Fruit fly (Drosophila melanogaster) whole organism, embryonic: ENCODE data around the gene CG42268.
A peak's percentile ranks its signal among the peaks of the same experiment; 100 is the strongest.

Experiments
- Antp ChIP-seq: fragments of 200-800 bp; sonication (Bioruptor generic); optimal IDR thresholded peaks from 3 replicates; lab custom pipeline; 2016; ENCODE audit warnings: missing biosample characterization, missing genetic modification characterization
- Atf3 ChIP-seq: fragments of 200-800 bp; sonication (Bioruptor generic); optimal IDR thresholded peaks from 3 replicates; lab custom pipeline; 2016; ENCODE audit warnings: missing biosample characterization, missing genetic modification characterization
- BEAF-32 ChIP-seq: fragments of 200-800 bp; sonication (Bioruptor generic); optimal IDR thresholded peaks from 3 replicates; lab custom pipeline; 2017; ENCODE audit warnings: missing biosample characterization, missing genetic modification characterization, mild to moderate bottlenecking, moderate library complexity, missing genetic modification reagents
- CG12155 ChIP-seq: fragments of 200-800 bp; sonication (Bioruptor generic); optimal IDR thresholded peaks from 3 replicates; lab custom pipeline; 2016; ENCODE audit warnings: missing biosample characterization, missing genetic modification characterization
- CG12219 ChIP-seq: fragments of 200-800 bp; sonication (Bioruptor generic); optimal IDR thresholded peaks from 3 replicates; lab custom pipeline; 2018; ENCODE audit warnings: missing biosample characterization, mild to moderate bottlenecking, missing genetic modification characterization
- CG12236 ChIP-seq: fragments of 200-800 bp; sonication (Bioruptor generic); optimal IDR thresholded peaks from 2 replicates; lab custom pipeline; 2016; ENCODE audit warnings: missing biosample characterization, missing genetic modification characterization
- CG12769 ChIP-seq: fragments of 200-800 bp; sonication (Bioruptor generic); optimal IDR thresholded peaks from 2 replicates; lab custom pipeline; 2019; ENCODE audit warnings: missing biosample characterization, mild to moderate bottlenecking, missing genetic modification characterization, moderate library complexity
- CG15696 ChIP-seq: fragments of 200-800 bp; sonication (Bioruptor generic); optimal IDR thresholded peaks from 2 replicates; lab custom pipeline; 2019; ENCODE audit warnings: missing biosample characterization, mild to moderate bottlenecking, missing genetic modification characterization, moderate library complexity
- CG17385 ChIP-seq: fragments of 200-800 bp; sonication (Bioruptor generic); optimal IDR thresholded peaks from 3 replicates; lab custom pipeline; 2018; ENCODE audit warnings: missing biosample characterization, mild to moderate bottlenecking, missing genetic modification characterization
- CG18476 ChIP-seq: fragments of 200-800 bp; sonication (Bioruptor generic); optimal IDR thresholded peaks from 2 replicates; lab custom pipeline; 2016; ENCODE audit warnings: missing biosample characterization, mild to moderate bottlenecking, missing genetic modification characterization
- CG31441 ChIP-seq: fragments of 200-800 bp; sonication (Bioruptor generic); IDR thresholded peaks from 2 replicates; pipeline ENCODE4 v1.3.6; 2022; ENCODE audit warnings: missing biosample characterization, missing genetic modification characterization
- CG32772 ChIP-seq: fragments of 200-800 bp; sonication (Bioruptor generic); IDR thresholded peaks from 2 replicates; pipeline ENCODE4 v1.3.6; 2022; ENCODE audit warnings: missing biosample characterization, missing genetic modification characterization
- CG34224 ChIP-seq: fragments of 200-800 bp; sonication (Bioruptor generic); IDR thresholded peaks from 3 replicates; pipeline ENCODE4 v1.3.6; 2022; ENCODE audit warnings: missing biosample characterization, missing genetic modification characterization; ENCODE audit not compliant: partially characterized antibody
- CG3838 ChIP-seq: fragments of 200-800 bp; sonication (Bioruptor generic); optimal IDR thresholded peaks from 3 replicates; lab custom pipeline; 2016; ENCODE audit warnings: missing biosample characterization, missing genetic modification characterization
- CG6683 ChIP-seq: fragments of 200-800 bp; sonication (Bioruptor generic); optimal IDR thresholded peaks from 2 replicates; lab custom pipeline; 2017; ENCODE audit warnings: missing biosample characterization, mild to moderate bottlenecking, missing genetic modification characterization, missing genetic modification reagents
- CG6689 ChIP-seq: fragments of 200-800 bp; sonication (Bioruptor generic); IDR thresholded peaks from 2 replicates; pipeline ENCODE4 v1.3.6; 2022; ENCODE audit warnings: missing biosample characterization, missing genetic modification characterization
- CG6813 ChIP-seq: fragments of 200-800 bp; sonication (Bioruptor generic); optimal IDR thresholded peaks from 2 replicates; lab custom pipeline; 2017; ENCODE audit warnings: missing biosample characterization, missing genetic modification characterization, mild to moderate bottlenecking, moderate library complexity, missing genetic modification reagents
- CG9797 ChIP-seq: fragments of 200-800 bp; sonication (Bioruptor generic); optimal IDR thresholded peaks from 3 replicates; lab custom pipeline; 2018; ENCODE audit warnings: missing biosample characterization, mild to moderate bottlenecking, missing genetic modification characterization
- CG9817 ChIP-seq: fragments of 200-800 bp; sonication (Bioruptor generic); optimal IDR thresholded peaks from 2 replicates; lab custom pipeline; 2018; ENCODE audit warnings: missing biosample characterization, mild to moderate bottlenecking, missing genetic modification characterization, moderate library complexity
- CTCF ChIP-seq: fragments of 200-800 bp; sonication (Bioruptor generic); optimal IDR thresholded peaks from 2 replicates; lab custom pipeline; 2017; ENCODE audit warnings: missing biosample characterization, mild to moderate bottlenecking, missing genetic modification characterization, moderate library complexity
- Camta ChIP-seq: fragments of 200-800 bp; sonication (Bioruptor generic); optimal IDR thresholded peaks from 2 replicates; lab custom pipeline; 2016; ENCODE audit warnings: missing biosample characterization, missing genetic modification characterization
- CkIIα-i1 ChIP-seq: fragments of 200-800 bp; sonication (Bioruptor generic); IDR thresholded peaks from 2 replicates; pipeline ENCODE4 v1.3.6; 2022; ENCODE audit warnings: missing biosample characterization, missing genetic modification characterization
- D19A ChIP-seq: fragments of 200-800 bp; optimal IDR thresholded peaks from 3 replicates; lab custom pipeline; 2019; ENCODE audit warnings: missing biosample characterization, mild to moderate bottlenecking, missing genetic modification characterization, moderate library complexity
- Dfd ChIP-seq, 2 experiments: fragments of >200 bp; optimal IDR thresholded peaks; 2 replicates each; lab custom pipeline; 2017; ENCODE audit warnings: missing biosample characterization in 2 of 2, missing genetic modification characterization in 2 of 2
- ERR ChIP-seq: fragments of 200-800 bp; sonication (Bioruptor generic); optimal IDR thresholded peaks from 2 replicates; lab custom pipeline; 2016; ENCODE audit warnings: missing biosample characterization, missing genetic modification characterization
- Ets97D ChIP-seq: fragments of 200-800 bp; sonication (Bioruptor generic); optimal IDR thresholded peaks from 3 replicates; lab custom pipeline; 2016; ENCODE audit warnings: missing biosample characterization, missing genetic modification characterization
- H2.0 ChIP-seq: fragments of 200-800 bp; sonication (Bioruptor generic); IDR thresholded peaks from 2 replicates; pipeline ENCODE4 v1.3.6; 2022; ENCODE audit warnings: missing biosample characterization, missing genetic modification characterization
- MESR4 ChIP-seq: fragments of 200-800 bp; sonication (Bioruptor generic); optimal IDR thresholded peaks from 2 replicates; lab custom pipeline; 2018; ENCODE audit warnings: missing biosample characterization, mild to moderate bottlenecking, missing genetic modification characterization, moderate library complexity
- NK7.1 ChIP-seq: fragments of 200-800 bp; sonication (Bioruptor generic); optimal IDR thresholded peaks from 3 replicates; lab custom pipeline; 2016; ENCODE audit warnings: missing biosample characterization, missing genetic modification characterization
- NfI ChIP-seq: fragments of 200-800 bp; sonication (Bioruptor generic); optimal IDR thresholded peaks from 3 replicates; lab custom pipeline; 2018; ENCODE audit warnings: missing biosample characterization, mild to moderate bottlenecking, missing genetic modification characterization, moderate library complexity
- Oli ChIP-seq: fragments of 200-800 bp; sonication (Bioruptor generic); optimal IDR thresholded peaks from 2 replicates; lab custom pipeline; 2018; ENCODE audit warnings: missing biosample characterization, mild to moderate bottlenecking, missing genetic modification characterization, moderate library complexity
- PHDP ChIP-seq: fragments of 200-800 bp; sonication (Bioruptor generic); optimal IDR thresholded peaks from 3 replicates; lab custom pipeline; 2018; ENCODE audit warnings: missing biosample characterization, mild to moderate bottlenecking, missing genetic modification characterization, moderate library complexity
- Sox100B ChIP-seq: fragments of 200-800 bp; sonication (Bioruptor generic); optimal IDR thresholded peaks from 3 replicates; lab custom pipeline; 2018; ENCODE audit warnings: missing biosample characterization, mild to moderate bottlenecking, missing genetic modification characterization
- Xrp1 ChIP-seq: fragments of 200-800 bp; sonication (Bioruptor generic); IDR thresholded peaks from 2 replicates; pipeline ENCODE4 v1.3.6; 2022; ENCODE audit warnings: missing biosample characterization, missing genetic modification characterization
- al ChIP-seq: fragments of 200-800 bp; sonication (Bioruptor generic); IDR thresholded peaks from 2 replicates; pipeline ENCODE4 v1.3.6; 2022; ENCODE audit warnings: missing biosample characterization, missing genetic modification characterization
- ap ChIP-seq: fragments of 200-800 bp; sonication (Bioruptor generic); IDR thresholded peaks from 2 replicates; pipeline ENCODE4 v1.3.6; 2022; ENCODE audit warnings: missing biosample characterization, missing genetic modification characterization
- az2 ChIP-seq: fragments of 200-800 bp; sonication (Bioruptor generic); optimal IDR thresholded peaks from 3 replicates; lab custom pipeline; 2016; ENCODE audit warnings: missing biosample characterization, missing genetic modification characterization
- crc ChIP-seq: fragments of 200-800 bp; sonication (Bioruptor generic); optimal IDR thresholded peaks from 2 replicates; lab custom pipeline; 2016; ENCODE audit warnings: missing biosample characterization, missing genetic modification characterization
- fd3F ChIP-seq: fragments of 200-800 bp; sonication (Bioruptor generic); optimal IDR thresholded peaks from 2 replicates; lab custom pipeline; 2018; ENCODE audit warnings: missing biosample characterization, mild to moderate bottlenecking, missing genetic modification characterization, moderate library complexity
- fru ChIP-seq: fragments of >200 bp; optimal IDR thresholded peaks from 2 replicates; lab custom pipeline; 2017
- gro ChIP-seq: fragments of 200-800 bp; sonication (Bioruptor generic); optimal IDR thresholded peaks from 2 replicates; lab custom pipeline; 2016; ENCODE audit warnings: missing biosample characterization, missing genetic modification characterization
- gsb-n ChIP-seq: fragments of 200-800 bp; sonication (Bioruptor generic); optimal IDR thresholded peaks from 3 replicates; lab custom pipeline; 2018; ENCODE audit warnings: missing biosample characterization, mild to moderate bottlenecking, missing genetic modification characterization
- jigr1 ChIP-seq: fragments of 200-800 bp; sonication (Bioruptor generic); IDR thresholded peaks from 3 replicates; pipeline ENCODE4 v1.3.6; 2022; ENCODE audit warnings: missing biosample characterization, missing genetic modification characterization
- jing ChIP-seq: fragments of 200-800 bp; sonication (Bioruptor generic); optimal IDR thresholded peaks from 2 replicates; lab custom pipeline; 2018; ENCODE audit warnings: missing biosample characterization, mild to moderate bottlenecking, missing genetic modification characterization
- knrl ChIP-seq: fragments of 200-800 bp; sonication (Bioruptor generic); IDR thresholded peaks from 3 replicates; pipeline ENCODE4 v1.3.6; 2022; ENCODE audit warnings: missing biosample characterization, missing genetic modification characterization; ENCODE audit not compliant: partially characterized antibody
- mirr ChIP-seq: fragments of 200-800 bp; sonication (Bioruptor generic); optimal IDR thresholded peaks from 3 replicates; lab custom pipeline; 2018; ENCODE audit warnings: missing biosample characterization, mild to moderate bottlenecking, missing genetic modification characterization
- nmo ChIP-seq: fragments of 200-800 bp; sonication (Bioruptor generic); optimal IDR thresholded peaks from 2 replicates; lab custom pipeline; 2018; ENCODE audit warnings: missing biosample characterization, mild to moderate bottlenecking, missing genetic modification characterization, moderate library complexity
- onecut ChIP-seq: fragments of 200-800 bp; sonication (Bioruptor generic); IDR thresholded peaks from 2 replicates; pipeline ENCODE4 v1.3.6; 2022; ENCODE audit warnings: missing biosample characterization, missing genetic modification characterization
- org-1 ChIP-seq: fragments of 200-800 bp; sonication (Bioruptor generic); optimal IDR thresholded peaks from 2 replicates; lab custom pipeline; 2017; ENCODE audit warnings: missing biosample characterization, missing genetic modification characterization
- pho ChIP-seq: fragments of 200-800 bp; sonication (Bioruptor generic); optimal IDR thresholded peaks from 2 replicates; lab custom pipeline; 2016; ENCODE audit warnings: missing biosample characterization, missing genetic modification characterization

Gene CG42268

DNA sequence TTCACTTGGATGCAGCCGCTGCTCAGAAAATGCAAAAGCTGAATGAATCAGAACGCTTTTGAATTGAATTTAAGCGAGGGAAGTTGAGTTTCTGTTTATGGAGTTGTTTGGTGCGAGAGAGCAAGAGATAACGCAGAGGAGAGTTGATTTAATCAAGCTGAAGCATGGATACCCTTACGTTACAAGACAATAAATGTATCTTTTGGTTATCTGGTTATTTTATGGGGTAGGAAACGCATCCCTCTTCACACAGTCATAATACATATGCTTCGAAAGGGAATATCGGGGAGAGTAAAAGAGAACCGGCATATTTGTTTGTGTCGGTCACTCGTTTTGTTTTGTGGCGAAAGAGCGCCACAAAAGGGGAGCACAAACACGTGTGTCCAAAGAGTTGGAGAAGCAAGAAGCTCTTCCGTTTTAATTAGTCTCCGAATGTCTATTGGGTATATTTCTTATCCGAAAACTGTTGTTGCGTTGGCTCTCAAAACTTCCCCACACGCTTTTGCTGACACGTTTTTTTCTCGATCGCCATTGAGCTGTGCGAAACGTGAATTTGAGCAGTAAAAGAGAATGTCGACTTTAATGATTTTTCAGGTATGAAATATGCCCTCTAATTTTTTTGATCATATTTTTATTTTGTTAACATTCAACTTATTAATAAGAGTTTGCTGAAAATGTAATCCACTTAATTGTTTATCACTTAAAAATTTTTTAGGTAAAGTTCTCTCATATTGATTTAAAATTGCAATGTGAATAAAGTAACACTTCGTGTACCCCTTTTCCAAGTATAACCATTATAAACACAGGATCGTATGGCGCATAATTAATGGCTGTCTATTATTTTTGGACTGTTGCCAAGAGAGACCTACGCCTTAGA, 63.3 kb downstream of the CG42268 start, which contains the start of gene Prps (continued):
- TF ChIP-seq CG9817 (tag; lab: Kevin White, UChicago) (peak; percentile 52), CG6689 (GFP tag; lab: Robert Waterston, UW) (peak; percentile 37; the same call in 1 of the 2 replicates), Atf3 (GFP tag; lab: Kevin White, UChicago) (peak; percentile 35), nmo (GFP tag; lab: Kevin White, UChicago) (peak; percentile 27), CG6813 (peak; percentile 69), CG18476 (peak; percentile 2), fru (lab: Kevin White, UChicago) (no peak), ERR (GFP tag; lab: Kevin White, UChicago) (peak; percentile 72), Camta (GFP tag; lab: Kevin White, UChicago) (peak; percentile 65), CG32772 (GFP tag; lab: Robert Waterston, UW) (peak; percentile 57), ap (GFP tag; lab: Robert Waterston, UW) (peak; percentile 51; the same call in 1 of the 2 replicates), pho (GFP tag; lab: Kevin White, UChicago) (peak; percentile 53), Dfd (GFP tag; optimal IDR thresholded peaks at IDR 0.05; lab: Kevin White, UChicago) (no peak), CG12236 (GFP tag; lab: Kevin White, UChicago) (peak; percentile 68), NfI (GFP tag; lab: Kevin White, UChicago) (peak; percentile 74), fd3F (peak; percentile 37), CG12219 (GFP tag; lab: Kevin White, UChicago) (peak; percentile 78), az2 (GFP tag; lab: Kevin White, UChicago) (peak; percentile 74), MESR4 (no peak), mirr (GFP tag; lab: Kevin White, UChicago) (peak; percentile 83), Xrp1 (peak; percentile 84), onecut (peak; percentile 79), Antp (GFP tag; lab: Kevin White, UChicago) (peak; percentile 88), CG17385 (GFP tag; lab: Kevin White, UChicago) (peak; percentile 75), CkIIα-i1 (no peak), gsb-n (tag; lab: Kevin White, UChicago) (peak; percentile 41), jing (GFP tag; lab: Kevin White, UChicago) (peak; percentile 36), crc (GFP tag; lab: Kevin White, UChicago) (peak; percentile 67), Oli (tag; lab: Kevin White, UChicago) (peak; percentile 30), BEAF-32 (GFP tag; lab: Kevin White, UChicago) (no peak), NK7.1 (GFP tag; lab: Kevin White, UChicago) (peak; percentile 67), gro (peak; percentile 87), D19A (peak; percentile 100), Sox100B (GFP tag; lab: Kevin White, UChicago) (peak; percentile 44), CG6683 (GFP tag; lab: Kevin White, UChicago) (peak; percentile 49), CG9797 (GFP tag; lab: Kevin White, UChicago) (no peak), CTCF (GFP tag; lab: Kevin White, UChicago) (peak; percentile 17), org-1 (GFP tag; lab: Kevin White, UChicago) (peak; percentile 74), CG3838 (GFP tag; lab: Kevin White, UChicago) (peak; percentile 22), CG12155 (GFP tag; lab: Kevin White, UChicago) (peak; percentile 59), CG31441 (GFP tag; lab: Robert Waterston, UW) (peak; percentile 67), CG34224 (GFP tag; lab: Robert Waterston, UW) (peak; percentile 31; the same call in 1 of the 3 replicates), knrl (GFP tag; lab: Robert Waterston, UW) (no peak), CG12769 (tag; lab: Kevin White, UChicago) (peak; percentile 87), H2.0 (peak; percentile 79), CG15696 (tag; lab: Kevin White, UChicago) (no peak), al (GFP tag; lab: Robert Waterston, UW) (peak; percentile 64; the same call in 1 of the 2 replicates), PHDP (peak; percentile 82), jigr1 (no peak), Ets97D (GFP tag; lab: Kevin White, UChicago) (peak; percentile 41)
